Worm (Caenorhabditis elegans) whole organism, late embryonic: ENCODE data around the gene frpr-19.
A peak's percentile ranks its signal among the peaks of the same experiment; 100 is the strongest.

Source experiments
- C38D4.7 ChIP-seq: fragments of 200-800 bp; sonication (Bioruptor generic); optimal IDR thresholded peaks from 2 replicates; lab custom pipeline; 2018; ENCODE audit warnings: mild to moderate bottlenecking, missing genetic modification characterization, moderate library complexity, missing compliant biosample characterization
- F13H6.1 ChIP-seq: sonication (generic microtip); optimal IDR thresholded peaks from 2 replicates; lab custom pipeline; 2016; ENCODE audit warnings: missing genetic modification characterization, missing compliant biosample characterization
- K09A11.1 ChIP-seq: sonication (generic microtip); optimal IDR thresholded peaks from 2 replicates; lab custom pipeline; 2017; ENCODE audit warnings: antibody characterized with exemption, mild to moderate bottlenecking, missing genetic modification characterization, missing compliant biosample characterization; ENCODE audit not compliant: insufficient read depth
- T23F11.4 ChIP-seq: fragments of 200-800 bp; sonication (Bioruptor generic); optimal IDR thresholded peaks from 2 replicates; lab custom pipeline; 2018; ENCODE audit warnings: mild to moderate bottlenecking, missing genetic modification characterization, missing compliant biosample characterization
- ceh-14 ChIP-seq: sonication (generic microtip); optimal IDR thresholded peaks from 2 replicates; lab custom pipeline; 2016; ENCODE audit warnings: missing genotype, missing genetic modification characterization, missing compliant biosample characterization
- ceh-18 ChIP-seq: sonication (generic microtip); optimal IDR thresholded peaks from 2 replicates; lab custom pipeline; 2016; ENCODE audit warnings: missing genetic modification characterization, missing compliant biosample characterization
- ceh-22 ChIP-seq: sonication (generic microtip); optimal IDR thresholded peaks from 2 replicates; lab custom pipeline; 2017; ENCODE audit warnings: missing biosample characterization, missing genetic modification characterization
- ceh-24 ChIP-seq: sonication (generic microtip); optimal IDR thresholded peaks from 2 replicates; lab custom pipeline; 2016; ENCODE audit warnings: mild to moderate bottlenecking, missing genetic modification characterization, missing compliant biosample characterization
- ceh-31 ChIP-seq: sonication (generic microtip); optimal IDR thresholded peaks from 2 replicates; lab custom pipeline; 2016; ENCODE audit warnings: missing genetic modification characterization, missing compliant biosample characterization
- ceh-45 ChIP-seq: fragments of 200-800 bp; sonication (Bioruptor generic); IDR thresholded peaks from 2 replicates; pipeline ENCODE4 v1.3.6; 2022; ENCODE audit warnings: missing genetic modification reagents, missing genetic modification characterization, missing compliant biosample characterization
- ceh-48 ChIP-seq: sonication (generic microtip); optimal IDR thresholded peaks from 2 replicates; lab custom pipeline; 2016; ENCODE audit warnings: missing genetic modification characterization, inconsistent platforms, missing compliant biosample characterization
- ceh-6 ChIP-seq: fragments of 200-800 bp; sonication (Bioruptor generic); optimal IDR thresholded peaks from 2 replicates; lab custom pipeline; 2018; ENCODE audit warnings: mild to moderate bottlenecking, missing genetic modification characterization, missing compliant biosample characterization
- che-1 ChIP-seq: sonication (generic microtip); optimal IDR thresholded peaks from 2 replicates; lab custom pipeline; 2016; ENCODE audit warnings: mild to moderate bottlenecking, missing genetic modification characterization, missing compliant biosample characterization
- dmd-4 ChIP-seq: sonication (generic microtip); optimal IDR thresholded peaks from 2 replicates; lab custom pipeline; 2016; ENCODE audit warnings: borderline replicate concordance, missing genetic modification characterization, missing compliant biosample characterization
- elt-2 ChIP-seq: sonication (generic microtip); optimal IDR thresholded peaks from 2 replicates; lab custom pipeline; 2016; ENCODE audit warnings: missing genetic modification reagents, missing genetic modification characterization, missing compliant biosample characterization
- ets-4 ChIP-seq: sonication (generic microtip); optimal IDR thresholded peaks from 2 replicates; lab custom pipeline; 2016; ENCODE audit warnings: missing genetic modification characterization, missing compliant biosample characterization
- eyg-1 ChIP-seq: sonication (generic microtip); optimal IDR thresholded peaks from 2 replicates; lab custom pipeline; 2016; ENCODE audit warnings: missing genotype, missing genetic modification characterization, missing compliant biosample characterization
- fax-1 ChIP-seq: sonication (generic microtip); optimal IDR thresholded peaks from 2 replicates; lab custom pipeline; 2016; ENCODE audit warnings: missing genotype, missing genetic modification characterization, missing compliant biosample characterization
- fkh-6 ChIP-seq: sonication (generic microtip); optimal IDR thresholded peaks from 2 replicates; lab custom pipeline; 2016; ENCODE audit warnings: missing genetic modification characterization, missing compliant biosample characterization
- hlh-30 ChIP-seq: sonication (generic microtip); optimal IDR thresholded peaks from 2 replicates; lab custom pipeline; 2017; ENCODE audit warnings: antibody characterized with exemption, missing genetic modification characterization, missing compliant biosample characterization; ENCODE audit not compliant: insufficient read depth
- hlh-6 ChIP-seq: sonication (generic microtip); optimal IDR thresholded peaks from 2 replicates; lab custom pipeline; 2016; ENCODE audit warnings: missing genotype, missing genetic modification characterization, missing compliant biosample characterization
- hlh-8 ChIP-seq: sonication (generic microtip); optimal IDR thresholded peaks from 2 replicates; lab custom pipeline; 2016; ENCODE audit warnings: missing genotype, missing genetic modification characterization, missing compliant biosample characterization
- lin-11 ChIP-seq: fragments of 200-800 bp; sonication (Bioruptor generic); optimal IDR thresholded peaks from 2 replicates; lab custom pipeline; 2018; ENCODE audit warnings: mild to moderate bottlenecking, missing genetic modification characterization, missing compliant biosample characterization
- madf-2 ChIP-seq: sonication (generic microtip); optimal IDR thresholded peaks from 2 replicates; lab custom pipeline; 2017; ENCODE audit warnings: missing genetic modification characterization, missing compliant biosample characterization
- pat-9 ChIP-seq: fragments of 200-800 bp; sonication (Bioruptor generic); optimal IDR thresholded peaks from 2 replicates; lab custom pipeline; 2018; ENCODE audit warnings: mild to moderate bottlenecking, missing genetic modification characterization, moderate library complexity, missing compliant biosample characterization
- pha-4 ChIP-seq: fragments of 150-350 bp; optimal IDR thresholded peaks from 2 replicates; lab custom pipeline; 2018; ENCODE audit warnings: missing biosample characterization, missing genetic modification reagents, missing genetic modification characterization
- pros-1 ChIP-seq: fragments of 150-350 bp; optimal IDR thresholded peaks from 2 replicates; lab custom pipeline; 2014; ENCODE audit warnings: missing biosample characterization, missing genetic modification reagents, missing genetic modification characterization
- ref-2 ChIP-seq: sonication (generic microtip); optimal IDR thresholded peaks from 2 replicates; lab custom pipeline; 2016; ENCODE audit warnings: missing genetic modification characterization, missing compliant biosample characterization
- rnt-1 ChIP-seq: sonication (generic microtip); optimal IDR thresholded peaks from 2 replicates; lab custom pipeline; 2016; ENCODE audit warnings: missing genetic modification characterization, missing compliant biosample characterization
- sdc-2 ChIP-seq: sonication (generic microtip); optimal IDR thresholded peaks from 2 replicates; lab custom pipeline; 2016; ENCODE audit warnings: missing genotype, missing genetic modification characterization, missing compliant biosample characterization
- syd-9 ChIP-seq: sonication (generic microtip); optimal IDR thresholded peaks from 2 replicates; lab custom pipeline; 2016; ENCODE audit warnings: mild to moderate bottlenecking, missing genetic modification characterization, moderate library complexity, missing compliant biosample characterization
- unc-3 ChIP-seq, 2 experiments: fragments of 200-800 bp in 1 of 2; sonication (Bioruptor generic) in 1 of 2; sonication (generic microtip) in 1 of 2; conservative IDR thresholded peaks in 1 of 2; optimal IDR thresholded peaks in 1 of 2; 2 replicates each; pipeline versions ENCODE4 v1.3.6 to Lab custom; 2016 to 2022; ENCODE audit warnings: missing compliant biosample characterization in 2 of 2, missing genetic modification characterization in 2 of 2, missing genetic modification reagents in 1 of 2
- unc-42 ChIP-seq: sonication (generic microtip); optimal IDR thresholded peaks from 2 replicates; lab custom pipeline; 2016; ENCODE audit warnings: missing genotype, missing genetic modification characterization, missing compliant biosample characterization
- unc-55 ChIP-seq: sonication (generic microtip); optimal IDR thresholded peaks from 2 replicates; lab custom pipeline; 2017; ENCODE audit warnings: missing biosample characterization, missing genetic modification reagents, missing genetic modification characterization
- unc-86 ChIP-seq: sonication (generic microtip); optimal IDR thresholded peaks from 2 replicates; lab custom pipeline; 2016; ENCODE audit warnings: missing genetic modification characterization, missing compliant biosample characterization
- zip-5 ChIP-seq: sonication (generic microtip); optimal IDR thresholded peaks from 2 replicates; lab custom pipeline; 2016; ENCODE audit warnings: missing genetic modification characterization, missing compliant biosample characterization
- ztf-16 ChIP-seq: sonication (generic microtip); optimal IDR thresholded peaks from 2 replicates; lab custom pipeline; 2017; ENCODE audit warnings: missing genetic modification characterization, missing compliant biosample characterization

Gene frpr-19

DNA sequence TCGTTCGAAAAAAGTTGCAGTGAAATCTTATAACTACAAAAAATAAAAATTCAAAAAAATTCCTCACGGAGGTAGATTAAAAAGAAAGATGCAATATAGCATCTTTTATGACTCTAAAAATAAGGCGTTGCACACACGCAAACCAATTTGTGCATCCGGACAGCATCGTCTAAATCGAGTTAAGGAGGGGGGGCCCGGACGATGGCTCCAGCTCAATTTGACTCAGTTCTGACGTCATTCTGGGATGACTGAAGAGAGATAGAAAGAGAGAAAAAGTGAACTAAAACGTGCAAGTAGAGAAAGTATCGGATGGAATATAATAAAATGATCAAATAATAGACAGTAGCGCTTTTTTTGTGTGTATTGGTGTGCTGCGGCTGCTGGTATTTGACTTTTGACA, 15.5 kb downstream of the frpr-19 start:
- TF ChIP-seq hlh-6 (no peak), ceh-31 (tag; lab: Kevin White, UChicago) (peak; percentile 51), sdc-2 (tag; lab: Kevin White, UChicago) (no peak), unc-42 (tag; lab: Kevin White, UChicago) (peak; percentile 100), ztf-16 (tag; lab: Kevin White, UChicago) (no peak), fkh-6 (no peak), ceh-48 (tag; lab: Kevin White, UChicago) (no peak)
- TF ChIP-seq, all 69 proteins: peak for 2

DNA sequence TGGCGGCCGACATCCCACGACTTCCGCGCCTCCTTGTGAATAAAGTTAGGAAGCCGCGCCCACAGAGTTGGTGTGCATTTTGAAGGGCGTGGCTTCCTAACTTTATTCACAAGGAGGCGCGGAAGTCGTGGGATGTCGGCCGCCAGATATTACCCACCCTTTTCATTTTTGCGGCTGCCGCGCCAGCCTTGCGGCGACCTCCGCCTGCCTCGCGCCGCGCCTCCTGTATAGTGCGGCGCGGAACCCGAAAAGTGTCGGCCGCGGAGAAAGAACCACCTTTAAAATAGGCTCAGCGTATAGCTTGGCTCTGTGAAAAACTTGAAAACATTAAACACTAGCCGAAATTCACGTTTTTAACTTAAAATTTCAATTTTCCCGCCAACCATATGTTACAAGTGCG, 18.0 kb downstream of the frpr-19 start:
- TF ChIP-seq syd-9 (tag; lab: Kevin White, UChicago), result no peak
- TF ChIP-seq ceh-6 (GFP tag; lab: Kevin White, UChicago), result no peak
- no peak for TF ChIP-seq lin-11 (tag; lab: Kevin White, UChicago)
- TF ChIP-seq fax-1, result no peak
- TF ChIP-seq unc-3 (GFP tag; conservative IDR thresholded peaks at IDR 0.05; lab: Robert Waterston, UW), result no peak
- no peak for TF ChIP-seq unc-3 (tag; optimal IDR thresholded peaks at IDR 0.05; lab: Kevin White, UChicago)
- no peak for TF ChIP-seq fkh-6
- no peak for TF ChIP-seq T23F11.4 (GFP tag; lab: Kevin White, UChicago)
- no peak for TF ChIP-seq sdc-2 (tag; lab: Kevin White, UChicago)
- TF ChIP-seq, all 69 proteins: peak for 0

DNA sequence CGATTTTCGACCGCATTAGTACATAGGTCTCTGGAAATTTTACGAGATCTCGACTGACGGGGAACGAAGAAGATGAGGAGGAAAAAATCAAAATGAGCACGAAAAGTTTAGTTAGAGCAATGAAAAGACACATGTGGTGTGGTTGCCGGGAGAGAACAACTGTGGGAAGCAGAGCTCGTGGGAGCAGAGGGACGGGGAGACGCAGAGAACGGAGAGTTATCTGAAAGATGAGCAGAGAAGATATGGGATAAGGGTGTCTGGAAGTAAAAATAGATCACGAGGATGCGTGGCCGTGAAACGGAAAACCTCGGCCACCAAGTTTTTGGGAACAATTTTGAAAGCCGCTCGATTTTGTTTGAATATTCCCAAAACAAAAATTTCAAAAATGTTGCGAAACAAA, 19.9 kb downstream of the frpr-19 start, which contains the start of gene Y41D4A.7:
TSS of gene Y41D4A.7 (minus strand) at position 18 of the 400 bp plus-strand sequence.
- TF ChIP-seq ref-2 (tag; lab: Kevin White, UChicago) (no peak), ceh-22 (tag; lab: Kevin White, UChicago) (no peak), ceh-18 (tag; lab: Kevin White, UChicago) (peak; percentile 40), C38D4.7 (GFP tag; lab: Kevin White, UChicago) (no peak), hlh-30 (tag; lab: Kevin White, UChicago) (peak; percentile 24), eyg-1 (tag; lab: Kevin White, UChicago) (no peak), rnt-1 (tag; lab: Kevin White, UChicago) (peak; percentile 24)

DNA sequence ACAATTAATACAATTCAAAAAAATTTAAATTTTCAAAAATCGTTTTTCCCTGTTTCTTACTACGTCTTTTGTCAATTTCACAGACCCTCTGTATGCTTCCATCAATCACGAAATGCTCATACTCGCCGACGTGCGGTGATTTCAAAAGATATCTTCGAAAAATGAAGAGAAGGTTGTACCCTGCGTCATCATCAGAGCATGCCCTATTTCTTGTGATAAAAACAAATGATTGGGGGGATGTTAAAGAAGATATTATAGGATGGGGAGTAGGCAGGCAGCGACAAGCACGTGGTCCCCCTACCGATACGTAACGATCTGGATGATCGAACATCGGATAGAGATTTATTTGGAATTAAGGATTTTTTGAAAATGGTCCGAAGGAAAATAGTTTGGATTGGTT, 22.9 kb downstream of the frpr-19 start:
- TF ChIP-seq unc-42 (tag; lab: Kevin White, UChicago) (no peak), dmd-4 (no peak), F13H6.1 (no peak), rnt-1 (tag; lab: Kevin White, UChicago) (no peak), unc-3 (GFP tag; conservative IDR thresholded peaks at IDR 0.05; lab: Robert Waterston, UW) (no peak), unc-3 (tag; optimal IDR thresholded peaks at IDR 0.05; lab: Kevin White, UChicago) (no peak), lin-11 (tag; lab: Kevin White, UChicago) (no peak), K09A11.1 (tag; lab: Kevin White, UChicago) (no peak), pat-9 (no peak), unc-55 (GFP tag; lab: Kevin White, UChicago) (peak; percentile 4), ceh-18 (tag; lab: Kevin White, UChicago) (peak; percentile 30), hlh-8 (tag; lab: Kevin White, UChicago) (no peak)

DNA sequence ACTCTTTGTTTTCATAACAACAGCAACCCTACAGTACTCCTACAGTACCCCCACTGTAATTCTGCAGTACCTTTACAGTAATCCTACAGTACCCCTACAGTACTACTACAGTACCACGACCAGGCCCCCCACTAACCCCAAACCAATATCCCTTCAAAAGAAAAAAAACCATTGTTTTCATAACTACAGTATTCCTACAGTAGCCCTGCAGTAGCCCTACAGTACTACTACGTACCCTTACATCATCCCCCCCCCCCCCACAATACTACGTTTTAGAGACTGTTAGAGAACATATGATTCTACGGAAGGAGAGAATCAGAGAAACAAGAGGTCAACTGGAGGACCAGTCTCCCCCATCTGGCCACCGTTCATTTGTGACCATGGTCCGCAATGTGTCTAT, 28.0 kb downstream of the frpr-19 start, which contains the start of gene Y41D4A.3:
TSS of gene Y41D4A.3 (plus strand) at position 301 of the 400 bp plus-strand sequence.
- TF ChIP-seq pha-4 (tag; lab: Kevin White, UChicago) (no peak), che-1 (no peak), ceh-45 (no peak), syd-9 (tag; lab: Kevin White, UChicago) (no peak), dmd-4 (no peak), ets-4 (no peak), unc-86 (tag; lab: Kevin White, UChicago) (no peak), elt-2 (tag; lab: Kevin White, UChicago) (no peak), ceh-18 (tag; lab: Kevin White, UChicago) (no peak), ceh-6 (GFP tag; lab: Kevin White, UChicago) (no peak), pros-1 (no peak), ceh-24 (no peak), ref-2 (tag; lab: Kevin White, UChicago) (no peak), ceh-14 (no peak), fax-1 (no peak), eyg-1 (tag; lab: Kevin White, UChicago) (no peak), madf-2 (tag; lab: Kevin White, UChicago) (no peak), zip-5 (tag; lab: Kevin White, UChicago) (no peak)
